Fruit fly (Drosophila melanogaster): ENCODE data around the gene tweek.

tweek gene

dm6 chr2L:16882372-16882771 lies 5.9 kb upstream of the tweek start:
- TF ChIP-seq cnc (optimal IDR thresholded peaks at IDR 0.05) (peak; percentile 33 to 66), CG12768 (GFP tag; optimal IDR thresholded peaks at IDR 0.05) (peak; percentile 10), CG14711 (tag; optimal IDR thresholded peaks at IDR 0.05) (no peak), cic (GFP tag; optimal IDR thresholded peaks at IDR 0.05) (peak; percentile 25), ovo (GFP tag; optimal IDR thresholded peaks at IDR 0.05) (no peak), CG7101 (tag; optimal IDR thresholded peaks at IDR 0.05) (no peak), bab1 (GFP tag; optimal IDR thresholded peaks at IDR 0.05) (no peak), toe (GFP tag; optimal IDR thresholded peaks at IDR 0.05) (no peak), Mnt (GFP tag; optimal IDR thresholded peaks at IDR 0.05) (peak; percentile 48), Clk (GFP tag; optimal IDR thresholded peaks at IDR 0.05) (no peak), Crg-1 (GFP tag; optimal IDR thresholded peaks at IDR 0.05) (no peak), tj (GFP tag; optimal IDR thresholded peaks at IDR 0.05) (peak; percentile 87), pad (GFP tag; optimal IDR thresholded peaks at IDR 0.05) (no peak), CG7045 (GFP tag; optimal IDR thresholded peaks at IDR 0.05) (no peak), Hr96 (GFP tag; optimal IDR thresholded peaks at IDR 0.05) (no peak), CG1620 (GFP tag; optimal IDR thresholded peaks at IDR 0.05) (no peak), CG5204 (GFP tag; optimal IDR thresholded peaks at IDR 0.05) (no peak), kay (GFP tag; ENCODE audit: borderline replicate concordance) (peak; percentile 43), CG11617 (GFP tag; optimal IDR thresholded peaks at IDR 0.05) (no peak), CG33017 (tag; optimal IDR thresholded peaks at IDR 0.05) (no peak)

- TF ChIP-seq kay (GFP tag; ENCODE audit: borderline replicate concordance) (peak; percentile 14), CG11617 (GFP tag; optimal IDR thresholded peaks at IDR 0.05) (no peak), pad (GFP tag; optimal IDR thresholded peaks at IDR 0.05) (no peak), ovo (GFP tag; optimal IDR thresholded peaks at IDR 0.05) (no peak), Crg-1 (GFP tag; optimal IDR thresholded peaks at IDR 0.05) (no peak), CG12768 (GFP tag; optimal IDR thresholded peaks at IDR 0.05) (no peak)
Measured at dm6 chr2L:16882871-16883849, 5.1 kb upstream of the tweek start.

- peak; percentile 57 for TF ChIP-seq kay (GFP tag; ENCODE audit: borderline replicate concordance)
- no peak for TF ChIP-seq CG7045 (GFP tag; optimal IDR thresholded peaks at IDR 0.05)
Measured at dm6 chr2L:16884702-16885101, 3.6 kb upstream of the tweek start.

- TF ChIP-seq Crg-1 (GFP tag; optimal IDR thresholded peaks at IDR 0.05) = no peak
- TF ChIP-seq cnc (optimal IDR thresholded peaks at IDR 0.05) = no peak
- no peak for TF ChIP-seq bab1 (GFP tag; optimal IDR thresholded peaks at IDR 0.05)
- no peak for TF ChIP-seq Clk (GFP tag; optimal IDR thresholded peaks at IDR 0.05)
- no peak for TF ChIP-seq CG11617 (GFP tag; optimal IDR thresholded peaks at IDR 0.05)
- no peak for TF ChIP-seq CG14711 (tag; optimal IDR thresholded peaks at IDR 0.05)
- TF ChIP-seq CG5204 (GFP tag; optimal IDR thresholded peaks at IDR 0.05) = no peak
- no peak for TF ChIP-seq kay (GFP tag; ENCODE audit: borderline replicate concordance)
Measured at dm6 chr2L:16885347-16885746, 2.9 kb upstream of the tweek start.

- TF ChIP-seq bab1 (GFP tag; optimal IDR thresholded peaks at IDR 0.05) (no peak), Mnt (GFP tag; optimal IDR thresholded peaks at IDR 0.05) (peak; percentile 59), tj (GFP tag; optimal IDR thresholded peaks at IDR 0.05) (peak; percentile 24), Hr96 (GFP tag; optimal IDR thresholded peaks at IDR 0.05) (no peak), kay (GFP tag; ENCODE audit: borderline replicate concordance) (peak; percentile 84), CG5204 (GFP tag; optimal IDR thresholded peaks at IDR 0.05) (no peak), CG1620 (GFP tag; optimal IDR thresholded peaks at IDR 0.05) (no peak), CG12768 (GFP tag; optimal IDR thresholded peaks at IDR 0.05) (peak; percentile 49), CG11617 (GFP tag; optimal IDR thresholded peaks at IDR 0.05) (peak; percentile 46), CG7045 (GFP tag; optimal IDR thresholded peaks at IDR 0.05) (no peak), cic (GFP tag; optimal IDR thresholded peaks at IDR 0.05) (peak; percentile 98), CG33017 (tag; optimal IDR thresholded peaks at IDR 0.05) (peak; percentile 36), ovo (GFP tag; optimal IDR thresholded peaks at IDR 0.05) (no peak), Clk (GFP tag; optimal IDR thresholded peaks at IDR 0.05) (no peak)
Measured at dm6 chr2L:16886459-16886858, 1.8 kb upstream of the tweek start.

- no peak for TF ChIP-seq CG33017 (tag; optimal IDR thresholded peaks at IDR 0.05)
- TF ChIP-seq CG11617 (GFP tag; optimal IDR thresholded peaks at IDR 0.05) = no peak
- no peak for TF ChIP-seq bab1 (GFP tag; optimal IDR thresholded peaks at IDR 0.05)
- TF ChIP-seq cnc (optimal IDR thresholded peaks at IDR 0.05) = peak in 1 of 2 experiments; percentile 56
- no peak for TF ChIP-seq ovo (GFP tag; optimal IDR thresholded peaks at IDR 0.05)
- TF ChIP-seq CG7101 (tag; optimal IDR thresholded peaks at IDR 0.05) = no peak
- TF ChIP-seq tj (GFP tag; optimal IDR thresholded peaks at IDR 0.05) = peak; percentile 15
- peak; percentile 45 for TF ChIP-seq Mnt (GFP tag; optimal IDR thresholded peaks at IDR 0.05)
- peak; percentile 24 for TF ChIP-seq kay (GFP tag; ENCODE audit: borderline replicate concordance)
- no peak for TF ChIP-seq CG7045 (GFP tag; optimal IDR thresholded peaks at IDR 0.05)
- TF ChIP-seq pad (GFP tag; optimal IDR thresholded peaks at IDR 0.05) = no peak
- peak; percentile 90 for TF ChIP-seq cic (GFP tag; optimal IDR thresholded peaks at IDR 0.05)
Measured at dm6 chr2L:16888574-16889376, 485 bp downstream of the tweek start.

Data from whole organism, adult.